Fruit fly (Drosophila melanogaster): ENCODE data around the gene CG13055.

DNA sequence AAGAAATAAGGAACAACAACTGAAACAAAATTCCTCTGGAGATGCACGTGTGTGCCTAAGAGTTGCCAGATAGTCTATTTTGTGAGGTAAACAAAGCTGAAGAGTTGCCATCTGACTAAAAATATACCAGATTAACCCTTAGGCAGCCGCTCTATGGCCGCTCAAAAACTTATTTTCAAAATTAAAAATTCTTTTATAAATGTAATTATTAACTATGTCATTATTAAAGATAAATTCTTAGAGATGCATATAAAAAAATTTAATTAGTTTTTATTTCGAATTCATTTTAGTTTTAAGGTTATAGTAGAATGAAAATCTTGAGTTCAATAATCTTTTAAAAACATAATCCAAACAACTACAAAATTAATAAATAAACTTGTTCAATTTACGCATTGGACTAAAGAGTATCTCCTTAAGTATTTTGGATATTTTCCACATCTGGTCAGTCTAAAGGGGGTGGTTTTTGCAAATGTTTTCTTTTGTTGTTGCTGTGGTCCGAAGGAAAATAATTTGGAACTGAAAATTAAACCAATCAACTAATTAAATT, 23.4 kb downstream of the CG13055 start, which contains the start of gene Tmx3:
- peak; percentile 25 for TF ChIP-seq Myc (optimal IDR thresholded peaks at IDR 0.05)
- TF ChIP-seq woc (GFP tag; optimal IDR thresholded peaks at IDR 0.05), result peak; percentile 68
- TF ChIP-seq Dfd (GFP tag; optimal IDR thresholded peaks at IDR 0.05), result no peak
- peak; percentile 69 for TF ChIP-seq ey (GFP tag; optimal IDR thresholded peaks at IDR 0.05)
- no peak for TF ChIP-seq Rel (GFP tag; optimal IDR thresholded peaks at IDR 0.05)
- peak; percentile 68 for TF ChIP-seq Rel (tag; optimal IDR thresholded peaks at IDR 0.05)
- peak; percentile 78 for TF ChIP-seq fru (GFP tag; optimal IDR thresholded peaks at IDR 0.05)
- TF ChIP-seq Sp1 (GFP tag; optimal IDR thresholded peaks at IDR 0.05), result peak; percentile 87

Data from whole organism, wandering third instar larva.